Fruit fly (Drosophila melanogaster) Kc167 (cell line): ENCODE data around the gene Mgstl.

Experiments used
- Myc ChIP-seq: fragments of >200 bp; optimal IDR thresholded peaks from 2 replicates; lab custom pipeline; 2017; ENCODE audit warnings: missing external identifiers
- Sin3A ChIP-seq: fragments of >200 bp; optimal IDR thresholded peaks from 2 replicates; lab custom pipeline; 2018; ENCODE audit warnings: missing external identifiers
- h ChIP-seq: fragments of >200 bp; optimal IDR thresholded peaks from 3 replicates; lab custom pipeline; 2018; ENCODE audit warnings: missing external identifiers
- ttk ChIP-seq: sonication (Bioruptor generic); optimal IDR thresholded peaks from 2 replicates; lab custom pipeline; 2017; ENCODE audit warnings: missing external identifiers

- TF ChIP-seq Myc (lab: Kevin White, UChicago), result no peak
- no peak for TF ChIP-seq ttk
- TF ChIP-seq Sin3A (lab: Kevin White, UChicago), result no peak
- no peak for TF ChIP-seq h (lab: Kevin White, UChicago)
These were observed 16.5 kb downstream of the Mgstl start for dm6 chrX:21058437-21058836.
